Fruit fly (Drosophila melanogaster) whole organism, pupa: ENCODE results near the gene Paics.

Experiments
- CG14655 ChIP-seq: fragments of 200-800 bp; sonication (Bioruptor generic); optimal IDR thresholded peaks from 3 replicates; lab custom pipeline; 2017; ENCODE audit warnings: mild to moderate bottlenecking, missing biosample characterization, missing genetic modification reagents, missing genetic modification characterization
- CG17806 ChIP-seq: fragments of 200-800 bp; sonication (Bioruptor generic); optimal IDR thresholded peaks from 2 replicates; lab custom pipeline; 2018; ENCODE audit warnings: missing biosample characterization, mild to moderate bottlenecking, missing genetic modification characterization, moderate library complexity
- CG8301 ChIP-seq: fragments of 200-800 bp; sonication (Bioruptor generic); optimal IDR thresholded peaks from 2 replicates; lab custom pipeline; 2018; ENCODE audit warnings: missing biosample characterization, mild to moderate bottlenecking, missing genetic modification characterization
- Pif1A ChIP-seq: fragments of 200-800 bp; sonication (Bioruptor generic); optimal IDR thresholded peaks from 3 replicates; lab custom pipeline; 2016; ENCODE audit warnings: missing biosample characterization, missing genetic modification characterization

DNA sequence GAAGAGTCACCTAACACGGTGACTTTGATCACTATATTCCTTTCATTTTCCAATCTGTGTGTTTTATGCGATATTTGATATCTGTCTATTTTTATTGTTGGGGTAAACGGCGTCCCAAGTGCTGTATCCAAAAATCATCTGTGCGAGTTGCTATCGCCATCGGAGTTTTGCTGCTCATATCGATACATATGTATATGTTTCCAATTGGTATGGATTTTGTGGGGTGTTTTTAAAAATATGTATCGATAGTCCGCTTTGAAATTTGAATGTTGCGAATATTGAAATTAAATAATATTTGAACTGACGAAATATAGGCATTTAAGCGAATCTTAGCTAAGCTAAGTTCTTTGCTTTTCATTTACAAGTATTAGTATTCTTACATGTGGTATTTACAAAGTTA is 3.0 kb upstream of the Paics start, which contains the start of gene pira:
- TF ChIP-seq CG14655 (GFP tag; lab: Kevin White, UChicago) = no peak
- no peak for TF ChIP-seq Pif1A (GFP tag; lab: Kevin White, UChicago)
- TF ChIP-seq CG8301 = no peak
- TF ChIP-seq CG17806 (tag; lab: Kevin White, UChicago) = no peak
